Fruit fly (Drosophila melanogaster) whole organism, embryonic: ENCODE measurements around the gene pyd.

Experiments
- Abd-B ChIP-seq: fragments of 200-800 bp; sonication (Bioruptor generic); optimal IDR thresholded peaks from 2 replicates; lab custom pipeline; 2018; ENCODE audit warnings: missing biosample characterization, mild to moderate bottlenecking, missing genetic modification characterization, moderate library complexity
- B-H1 ChIP-seq: fragments of 200-800 bp; sonication (Bioruptor generic); IDR thresholded peaks from 3 replicates; pipeline ENCODE4 v1.3.6; 2022; ENCODE audit warnings: missing biosample characterization, missing genetic modification characterization
- BtbVII ChIP-seq: fragments of 200-800 bp; sonication (Bioruptor generic); optimal IDR thresholded peaks from 3 replicates; lab custom pipeline; 2017; ENCODE audit warnings: missing biosample characterization, mild to moderate bottlenecking, missing genetic modification characterization
- CG10321 ChIP-seq: fragments of 200-800 bp; sonication (Bioruptor generic); IDR thresholded peaks from 2 replicates; pipeline ENCODE4 v1.3.6; 2022; ENCODE audit warnings: missing biosample characterization, missing genetic modification characterization
- CG10366 ChIP-seq: fragments of 200-800 bp; sonication (Bioruptor generic); IDR thresholded peaks from 2 replicates; pipeline ENCODE4 v1.3.6; 2022; ENCODE audit warnings: missing biosample characterization, missing genetic modification characterization
- CG10431 ChIP-seq: fragments of 200-800 bp; sonication (Bioruptor generic); optimal IDR thresholded peaks from 3 replicates; lab custom pipeline; 2018; ENCODE audit warnings: missing biosample characterization, mild to moderate bottlenecking, missing genetic modification characterization
- CG10959 ChIP-seq: fragments of 200-800 bp; sonication (Bioruptor generic); IDR thresholded peaks from 2 replicates; pipeline ENCODE4 v1.3.6; 2022; ENCODE audit warnings: missing biosample characterization, missing genetic modification characterization
- CG11085 ChIP-seq: fragments of 200-800 bp; sonication (Bioruptor generic); IDR thresholded peaks from 2 replicates; pipeline ENCODE4 v1.3.6; 2022; ENCODE audit warnings: missing biosample characterization, missing genetic modification characterization
- CG12071 ChIP-seq: fragments of 200-800 bp; sonication (Bioruptor generic); optimal IDR thresholded peaks from 3 replicates; lab custom pipeline; 2018; ENCODE audit warnings: missing biosample characterization, mild to moderate bottlenecking, missing genetic modification characterization
- CG2199 ChIP-seq: fragments of 200-800 bp; sonication (Bioruptor generic); IDR thresholded peaks from 3 replicates; pipeline ENCODE4 v1.3.6; 2022; ENCODE audit warnings: missing biosample characterization, missing genetic modification characterization
- CG2202 ChIP-seq: fragments of 200-800 bp; sonication (Bioruptor generic); optimal IDR thresholded peaks from 2 replicates; lab custom pipeline; 2018; ENCODE audit warnings: missing biosample characterization, mild to moderate bottlenecking, missing genetic modification characterization
- CG32767 ChIP-seq: fragments of 200-800 bp; sonication (Bioruptor generic); IDR thresholded peaks from 2 replicates; pipeline ENCODE4 v1.3.6; 2022; ENCODE audit warnings: missing biosample characterization, missing genetic modification characterization
- CG3995 ChIP-seq: fragments of 200-800 bp; sonication (Bioruptor generic); optimal IDR thresholded peaks from 3 replicates; lab custom pipeline; 2016; ENCODE audit warnings: missing biosample characterization, missing genetic modification characterization
- CG4328 ChIP-seq: fragments of 200-800 bp; sonication (Bioruptor generic); optimal IDR thresholded peaks from 3 replicates; lab custom pipeline; 2017; ENCODE audit warnings: missing biosample characterization, missing genetic modification reagents, missing genetic modification characterization
- CG4360 ChIP-seq: fragments of 200-800 bp; sonication (Bioruptor generic); IDR thresholded peaks from 2 replicates; pipeline ENCODE4 v1.3.6; 2022; ENCODE audit warnings: missing biosample characterization, missing genetic modification characterization
- CG6254 ChIP-seq: fragments of 200-800 bp; sonication (Bioruptor generic); optimal IDR thresholded peaks from 3 replicates; lab custom pipeline; 2017; ENCODE audit warnings: mild to moderate bottlenecking, missing biosample characterization, missing genetic modification reagents, missing genetic modification characterization
- CG6654 ChIP-seq: fragments of 200-800 bp; sonication (Bioruptor generic); optimal IDR thresholded peaks from 2 replicates; lab custom pipeline; 2017; ENCODE audit warnings: missing biosample characterization, mild to moderate bottlenecking, missing genetic modification characterization
- CG8765 ChIP-seq: fragments of 200-800 bp; sonication (Bioruptor generic); IDR thresholded peaks from 2 replicates; pipeline ENCODE4 v1.3.6; 2022; ENCODE audit warnings: missing biosample characterization, missing genetic modification characterization
- CG9876 ChIP-seq: fragments of 200-800 bp; sonication (Bioruptor generic); optimal IDR thresholded peaks from 2 replicates; lab custom pipeline; 2016; ENCODE audit warnings: missing biosample characterization, missing genetic modification characterization
- CkIIα-i1 ChIP-seq: fragments of 200-800 bp; sonication (Bioruptor generic); IDR thresholded peaks from 2 replicates; pipeline ENCODE4 v1.3.6; 2022; ENCODE audit warnings: missing biosample characterization, missing genetic modification characterization
- D19A ChIP-seq: fragments of 200-800 bp; optimal IDR thresholded peaks from 3 replicates; lab custom pipeline; 2019; ENCODE audit warnings: missing biosample characterization, mild to moderate bottlenecking, missing genetic modification characterization, moderate library complexity
- ERR ChIP-seq: fragments of 200-800 bp; sonication (Bioruptor generic); optimal IDR thresholded peaks from 2 replicates; lab custom pipeline; 2016; ENCODE audit warnings: missing biosample characterization, missing genetic modification characterization
- Fer1 ChIP-seq: fragments of 200-800 bp; sonication (Bioruptor generic); optimal IDR thresholded peaks from 2 replicates; lab custom pipeline; 2017; ENCODE audit warnings: missing biosample characterization, mild to moderate bottlenecking, missing genetic modification characterization
- Fer2 ChIP-seq: fragments of 200-800 bp; sonication (Bioruptor generic); optimal IDR thresholded peaks from 2 replicates; lab custom pipeline; 2018; ENCODE audit warnings: missing biosample characterization, mild to moderate bottlenecking, missing genetic modification characterization, moderate library complexity
- Hmx ChIP-seq: fragments of 200-800 bp; sonication (Bioruptor generic); optimal IDR thresholded peaks from 2 replicates; lab custom pipeline; 2016; ENCODE audit warnings: missing biosample characterization, missing genetic modification characterization
- MESR4 ChIP-seq: fragments of 200-800 bp; sonication (Bioruptor generic); optimal IDR thresholded peaks from 2 replicates; lab custom pipeline; 2018; ENCODE audit warnings: missing biosample characterization, mild to moderate bottlenecking, missing genetic modification characterization, moderate library complexity
- Oaz ChIP-seq: fragments of 200-800 bp; sonication (Bioruptor generic); IDR thresholded peaks from 2 replicates; pipeline ENCODE4 v1.3.6; 2022; ENCODE audit warnings: missing biosample characterization, missing genetic modification characterization
- Optix ChIP-seq: fragments of 200-800 bp; sonication (Bioruptor generic); IDR thresholded peaks from 3 replicates; pipeline ENCODE4 v1.3.6; 2022; ENCODE audit warnings: missing biosample characterization, missing genetic modification characterization
- TFAM ChIP-seq: fragments of 200-800 bp; sonication (Bioruptor generic); optimal IDR thresholded peaks from 2 replicates; lab custom pipeline; 2017; ENCODE audit warnings: missing biosample characterization, missing genetic modification characterization, inconsistent platforms
- aop ChIP-seq: fragments of 200-800 bp; sonication (Bioruptor generic); IDR thresholded peaks from 2 replicates; pipeline ENCODE4 v1.3.6; 2022; ENCODE audit warnings: missing biosample characterization, missing genetic modification characterization
- dan ChIP-seq: fragments of 200-800 bp; sonication (Bioruptor generic); IDR thresholded peaks from 2 replicates; pipeline ENCODE4 v1.3.6; 2022; ENCODE audit warnings: missing biosample characterization, missing genetic modification characterization
- disco-r ChIP-seq: fragments of 200-800 bp; sonication (Bioruptor generic); optimal IDR thresholded peaks from 2 replicates; lab custom pipeline; 2016; ENCODE audit warnings: missing biosample characterization, missing genetic modification characterization
- esg ChIP-seq: fragments of 200-800 bp; sonication (Bioruptor generic); conservative IDR thresholded peaks from 2 replicates; pipeline ENCODE4 v1.3.6; 2022; ENCODE audit warnings: missing biosample characterization, missing genetic modification characterization
- fd102C ChIP-seq: fragments of 200-800 bp; sonication (Bioruptor generic); optimal IDR thresholded peaks from 2 replicates; lab custom pipeline; 2018; ENCODE audit warnings: missing biosample characterization, mild to moderate bottlenecking, missing genetic modification characterization, moderate library complexity
- fd64A ChIP-seq: fragments of 200-800 bp; sonication (Bioruptor generic); optimal IDR thresholded peaks from 3 replicates; lab custom pipeline; 2018; ENCODE audit warnings: missing biosample characterization, mild to moderate bottlenecking, missing genetic modification characterization
- gce ChIP-seq: fragments of 200-800 bp; sonication (Bioruptor generic); IDR thresholded peaks from 3 replicates; pipeline ENCODE4 v1.3.6; 2022; ENCODE audit warnings: missing biosample characterization, missing genetic modification characterization
- gfzf ChIP-seq: fragments of 200-800 bp; sonication (Bioruptor generic); optimal IDR thresholded peaks from 2 replicates; lab custom pipeline; 2016; ENCODE audit warnings: missing biosample characterization, mild to moderate bottlenecking, missing genetic modification characterization, moderate library complexity
- gsb ChIP-seq: fragments of 200-800 bp; sonication (Bioruptor generic); IDR thresholded peaks from 2 replicates; pipeline ENCODE4 v1.3.6; 2022; ENCODE audit warnings: missing biosample characterization, missing genetic modification characterization
- onecut ChIP-seq: fragments of 200-800 bp; sonication (Bioruptor generic); IDR thresholded peaks from 2 replicates; pipeline ENCODE4 v1.3.6; 2022; ENCODE audit warnings: missing biosample characterization, missing genetic modification characterization
- org-1 ChIP-seq: fragments of 200-800 bp; sonication (Bioruptor generic); optimal IDR thresholded peaks from 2 replicates; lab custom pipeline; 2017; ENCODE audit warnings: missing biosample characterization, missing genetic modification characterization
- pros ChIP-seq: fragments of 200-800 bp; sonication (Bioruptor generic); optimal IDR thresholded peaks from 3 replicates; lab custom pipeline; 2019; ENCODE audit warnings: missing biosample characterization, mild to moderate bottlenecking, missing genetic modification characterization, moderate library complexity
- psq ChIP-seq: fragments of 200-800 bp; sonication (Bioruptor generic); optimal IDR thresholded peaks from 2 replicates; lab custom pipeline; 2017; ENCODE audit warnings: missing biosample characterization, missing genetic modification characterization
- pzg ChIP-seq: fragments of 200-800 bp; sonication (Bioruptor generic); optimal IDR thresholded peaks from 3 replicates; lab custom pipeline; 2018; ENCODE audit warnings: missing biosample characterization, mild to moderate bottlenecking, missing genetic modification characterization, moderate library complexity
- rib ChIP-seq: fragments of 200-800 bp; sonication (Bioruptor generic); IDR thresholded peaks from 2 replicates; pipeline ENCODE4 v1.3.6; 2022; ENCODE audit warnings: missing biosample characterization, missing genetic modification characterization
- row ChIP-seq: fragments of 200-800 bp; sonication (Bioruptor generic); IDR thresholded peaks from 3 replicates; pipeline ENCODE4 v1.3.6; 2022; ENCODE audit warnings: missing biosample characterization, missing genetic modification characterization
- salm ChIP-seq: fragments of 200-800 bp; sonication (Bioruptor generic); optimal IDR thresholded peaks from 2 replicates; lab custom pipeline; 2018; ENCODE audit warnings: missing biosample characterization, mild to moderate bottlenecking, missing genetic modification characterization
- sisA ChIP-seq: fragments of 200-800 bp; sonication (Bioruptor generic); IDR thresholded peaks from 2 replicates; pipeline ENCODE4 v1.3.6; 2022; ENCODE audit warnings: missing biosample characterization, missing genetic modification characterization
- slp2 ChIP-seq: fragments of 200-800 bp; sonication (Bioruptor generic); optimal IDR thresholded peaks from 2 replicates; lab custom pipeline; 2016; ENCODE audit warnings: missing biosample characterization, missing genetic modification characterization
- stc ChIP-seq: fragments of 200-800 bp; sonication (Bioruptor generic); IDR thresholded peaks from 2 replicates; pipeline ENCODE4 v1.3.6; 2022; ENCODE audit warnings: missing biosample characterization, missing genetic modification characterization
- z ChIP-seq: fragments of 200-800 bp; sonication (Bioruptor generic); IDR thresholded peaks from 3 replicates; pipeline ENCODE4 v1.3.6; 2022; ENCODE audit warnings: missing biosample characterization, missing genetic modification characterization
- zf30C ChIP-seq: fragments of 200-800 bp; sonication (Bioruptor generic); optimal IDR thresholded peaks from 3 replicates; lab custom pipeline; 2018; ENCODE audit warnings: missing biosample characterization, mild to moderate bottlenecking, missing genetic modification characterization

Gene pyd

dm6 chr3R:8811323-8811936, 120.3 kb downstream of the pyd start (continued):
- peak; percentile 98 for TF ChIP-seq gce (GFP tag; lab: Robert Waterston, UW)
- no peak for TF ChIP-seq dan (GFP tag; lab: Robert Waterston, UW)
- peak; percentile 93 for TF ChIP-seq CG6254 (GFP tag; lab: Kevin White, UChicago)
- peak; percentile 99 for TF ChIP-seq CG12071 (GFP tag; lab: Kevin White, UChicago)
- peak; percentile 98 for TF ChIP-seq disco-r (GFP tag; lab: Kevin White, UChicago)
- TF ChIP-seq CG4360 = peak; percentile 80
- TF ChIP-seq CG4328 = peak; percentile 96
- TF ChIP-seq D19A (tag; lab: Kevin White, UChicago) = peak; percentile 96
- peak; percentile 88 for TF ChIP-seq CG3995 (GFP tag; lab: Kevin White, UChicago)
- peak; percentile 95 for TF ChIP-seq psq (GFP tag; lab: Kevin White, UChicago)
- TF ChIP-seq fd102C = peak; percentile 78
- peak; percentile 98 for TF ChIP-seq salm
- peak; percentile 87 for TF ChIP-seq MESR4 (GFP tag; lab: Kevin White, UChicago)
- TF ChIP-seq Hmx (GFP tag; lab: Kevin White, UChicago) = peak; percentile 97
- TF ChIP-seq TFAM = peak; percentile 93
- TF ChIP-seq slp2 (GFP tag; lab: Kevin White, UChicago) = peak; percentile 96
- TF ChIP-seq CG11085 (GFP tag; lab: Robert Waterston, UW) = peak; percentile 98
- TF ChIP-seq Optix = peak; percentile 97
- TF ChIP-seq CG8765 = peak; percentile 95
- TF ChIP-seq CG2202 (tag; lab: Kevin White, UChicago) = peak; percentile 94
- peak; percentile 75; the same call in 2 of the 3 replicates for TF ChIP-seq z (GFP tag; lab: Robert Waterston, UW)
- peak; percentile 98 for TF ChIP-seq gsb (GFP tag; lab: Robert Waterston, UW)
- peak; percentile 85 for TF ChIP-seq CG10321 (GFP tag; lab: Robert Waterston, UW)
- TF ChIP-seq CG10366 (GFP tag; lab: Robert Waterston, UW) = peak; percentile 99
- peak; percentile 98 for TF ChIP-seq B-H1 (GFP tag; lab: Robert Waterston, UW)
- TF ChIP-seq zf30C = peak; percentile 3
- TF ChIP-seq pros (GFP tag; lab: Kevin White, UChicago) = peak; percentile 59
- peak; percentile 98 for TF ChIP-seq stc (GFP tag; lab: Robert Waterston, UW)
- TF ChIP-seq CG2199 (GFP tag; lab: Robert Waterston, UW) = peak; percentile 98
- peak; percentile 95 for TF ChIP-seq CG9876 (GFP tag; lab: Kevin White, UChicago)
- peak; percentile 86 for TF ChIP-seq CG10431
- TF ChIP-seq Fer1 (GFP tag; lab: Kevin White, UChicago) = peak; percentile 99
- TF ChIP-seq CG32767 = peak; percentile 98
- TF ChIP-seq rib (GFP tag; lab: Robert Waterston, UW) = peak; percentile 99
- TF ChIP-seq sisA = peak; percentile 99
- peak; percentile 98 for TF ChIP-seq Oaz
- peak; percentile 99 for TF ChIP-seq BtbVII
- TF ChIP-seq CG10959 = peak; percentile 96
- peak; percentile 36 for TF ChIP-seq gfzf (GFP tag; lab: Kevin White, UChicago)
- TF ChIP-seq Abd-B = peak; percentile 99
- TF ChIP-seq org-1 (GFP tag; lab: Kevin White, UChicago) = peak; percentile 98
- TF ChIP-seq pzg (GFP tag; lab: Kevin White, UChicago) = peak; percentile 41
- peak; percentile 98 for TF ChIP-seq ERR (GFP tag; lab: Kevin White, UChicago)
- peak; percentile 99 for TF ChIP-seq esg (GFP tag; lab: Robert Waterston, UW)
- TF ChIP-seq CG6654 (GFP tag; lab: Kevin White, UChicago) = peak; percentile 92
- peak; percentile 94 for TF ChIP-seq fd64A
- peak; percentile 95 for TF ChIP-seq CkIIα-i1 (GFP tag; lab: Robert Waterston, UW)
- peak; percentile 99 for TF ChIP-seq row
- TF ChIP-seq Fer2 (tag; lab: Kevin White, UChicago) = peak; percentile 98
- TF ChIP-seq aop = peak; percentile 92
- peak; percentile 96 for TF ChIP-seq onecut (GFP tag; lab: Robert Waterston, UW)
